Worm (Caenorhabditis elegans): ENCODE measurements around the gene nhr-282.

ce11 chrV:15858292-15858691, 46.2 kb downstream of the nhr-282 start, which contains the start of gene srh-148:
- no peak for TF ChIP-seq klf-2 (GFP tag; conservative IDR thresholded peaks at IDR 0.05)
- TF ChIP-seq med-1 (GFP tag; optimal IDR thresholded peaks at IDR 0.05; ENCODE audit: insufficient read depth): no peak
- no peak for TF ChIP-seq ztf-29 (GFP tag; IDR thresholded peaks at IDR 0.05)
- no peak for TF ChIP-seq flt-1 (GFP tag; IDR thresholded peaks at IDR 0.05)
- no peak for TF ChIP-seq ref-1 (GFP tag; conservative IDR thresholded peaks at IDR 0.05)
- no peak for TF ChIP-seq T22C8.4 (GFP tag; IDR thresholded peaks at IDR 0.05)
- TF ChIP-seq cog-1 (tag; optimal IDR thresholded peaks at IDR 0.05): no peak
- no peak for TF ChIP-seq ztf-23 (GFP tag; IDR thresholded peaks at IDR 0.05)
- TF ChIP-seq tab-1 (GFP tag; IDR thresholded peaks at IDR 0.05): no peak

All from whole organism, midembryonic.